Worm (Caenorhabditis elegans): ENCODE results near the gene str-66.

Gene str-66

ce11 chrV:3104134-3104533 is at the start of gene str-66:
str-66 (minus strand) TSS chrV:3104234.
- TF ChIP-seq lin-39 (tag; optimal IDR thresholded peaks at IDR 0.05), result no peak
- no peak for TF ChIP-seq Y5F2A.4 (GFP tag; optimal IDR thresholded peaks at IDR 0.05)
- TF ChIP-seq nhr-11 (tag; optimal IDR thresholded peaks at IDR 0.05), result no peak
- TF ChIP-seq jun-1 (tag; optimal IDR thresholded peaks at IDR 0.05), result no peak
- TF ChIP-seq rbr-2 (tag; optimal IDR thresholded peaks at IDR 0.05), result no peak
- TF ChIP-seq nhr-48 (tag; optimal IDR thresholded peaks at IDR 0.05), result no peak
- TF ChIP-seq vab-7 (GFP tag; IDR thresholded peaks at IDR 0.05), result no peak
- no peak for TF ChIP-seq ceh-82 (tag; optimal IDR thresholded peaks at IDR 0.05)
- no peak for TF ChIP-seq saeg-2 (GFP tag; IDR thresholded peaks at IDR 0.05)
- TF ChIP-seq set-16 (GFP tag; IDR thresholded peaks at IDR 0.05), result no peak
- no peak for TF ChIP-seq zfp-2 (tag; optimal IDR thresholded peaks at IDR 0.05)
- no peak for TF ChIP-seq mep-1 (tag; optimal IDR thresholded peaks at IDR 0.05)
- TF ChIP-seq pha-4 (GFP tag; IDR thresholded peaks at IDR 0.05), result no peak
- no peak for TF ChIP-seq pha-4 (tag; optimal IDR thresholded peaks at IDR 0.05)
- no peak for TF ChIP-seq nhr-6 (tag; optimal IDR thresholded peaks at IDR 0.05)

DNA sequence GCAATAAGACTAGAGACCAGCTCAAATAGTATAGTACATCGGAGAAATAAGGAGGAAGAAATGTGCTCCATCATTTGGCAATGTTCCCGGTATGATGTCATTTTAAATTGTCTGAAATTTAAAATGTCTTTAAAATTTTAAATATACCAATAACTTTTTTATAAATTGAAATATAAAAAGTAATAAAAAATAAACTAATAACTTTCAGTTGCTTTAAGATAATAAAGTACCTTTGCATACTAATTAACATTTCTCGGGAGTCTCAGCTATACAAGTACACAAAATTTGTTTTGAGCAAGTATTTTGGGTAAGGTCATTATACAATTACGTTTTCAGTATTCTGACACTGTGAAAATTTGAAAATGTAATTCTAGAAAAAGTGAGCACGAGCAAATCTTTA is 47.8 kb upstream of the str-66 start, which contains the start of gene srab-6:
Gene srab-6 (minus strand): TSS at position 101 of the 400 bp plus-strand sequence.
- TF ChIP-seq unc-39 (tag; optimal IDR thresholded peaks at IDR 0.05) (no peak), fos-1 (tag; optimal IDR thresholded peaks at IDR 0.05) (no peak), mxl-3 (GFP tag; optimal IDR thresholded peaks at IDR 0.05) (no peak), nhr-11 (tag; optimal IDR thresholded peaks at IDR 0.05) (no peak), daf-8 (GFP tag; IDR thresholded peaks at IDR 0.05) (no peak)

ce11 chrV:3149910-3150428 is 45.9 kb upstream of the str-66 start:
- TF ChIP-seq hif-1 (tag; optimal IDR thresholded peaks at IDR 0.05) (no peak), jun-1 (tag; optimal IDR thresholded peaks at IDR 0.05) (no peak), php-3 (GFP tag; IDR thresholded peaks at IDR 0.05) (no peak), nhr-41 (GFP tag; IDR thresholded peaks at IDR 0.05) (0 out of 2 replicates have a peak, but pooled peaks have one; percentile 6), set-16 (GFP tag; IDR thresholded peaks at IDR 0.05) (peak; percentile 91), mxl-2 (GFP tag; conservative IDR thresholded peaks at IDR 0.05) (no peak), zag-1 (tag; optimal IDR thresholded peaks at IDR 0.05) (no peak), lin-38 (GFP tag; IDR thresholded peaks at IDR 0.05) (no peak), cey-2 (tag; optimal IDR thresholded peaks at IDR 0.05; ENCODE audit: borderline replicate concordance, insufficient read depth) (no peak), vab-7 (GFP tag; IDR thresholded peaks at IDR 0.05) (no peak), dmd-8 (GFP tag; IDR thresholded peaks at IDR 0.05) (no peak), nhr-102 (tag; optimal IDR thresholded peaks at IDR 0.05) (no peak), nhr-77 (tag; optimal IDR thresholded peaks at IDR 0.05) (no peak), aha-1 (tag) (peak; percentile 73), attf-4 (tag; optimal IDR thresholded peaks at IDR 0.05) (no peak), lin-13 (GFP tag; optimal IDR thresholded peaks at IDR 0.05) (no peak), R02D3.7 (tag; optimal IDR thresholded peaks at IDR 0.05) (no peak), D1046.2 (GFP tag; IDR thresholded peaks at IDR 0.05) (no peak), T20F7.1 (GFP tag; optimal IDR thresholded peaks at IDR 0.05) (no peak), spr-3 (GFP tag; optimal IDR thresholded peaks at IDR 0.05) (no peak), egl-27 (tag; optimal IDR thresholded peaks at IDR 0.05) (no peak), saeg-2 (GFP tag; IDR thresholded peaks at IDR 0.05) (0 out of 2 replicates have a peak, but pooled peaks have one; percentile 38), T26A8.4 (GFP tag; IDR thresholded peaks at IDR 0.05) (no peak), Y75B8A.6 (GFP tag; IDR thresholded peaks at IDR 0.05) (no peak), F10B5.3 (tag; optimal IDR thresholded peaks at IDR 0.05) (no peak), dmd-9 (GFP tag; IDR thresholded peaks at IDR 0.05) (no peak), mep-1 (tag; optimal IDR thresholded peaks at IDR 0.05) (no peak)
